Fruit fly (Drosophila melanogaster): Measurements from ENCODE around the gene kto.

The kto gene

dm6 chr3L:19817807-19818531, 18.4 kb upstream of the kto start, which contains the start of the genes Fibp and Deaf1 (continued):
- TF ChIP-seq amos (GFP tag; IDR thresholded peaks at IDR 0.05; ENCODE audit: partially characterized antibody) (peak; percentile 99), Side (GFP tag; optimal IDR thresholded peaks at IDR 0.05) (peak; percentile 80), tap (tag; optimal IDR thresholded peaks at IDR 0.05) (no peak), en (GFP tag; optimal IDR thresholded peaks at IDR 0.05) (no peak), BEAF-32 (GFP tag; optimal IDR thresholded peaks at IDR 0.05) (peak; percentile 100), nerfin-1 (tag; optimal IDR thresholded peaks at IDR 0.05) (peak; percentile 69), CG3838 (GFP tag; optimal IDR thresholded peaks at IDR 0.05) (peak; percentile 11), scrt (GFP tag; optimal IDR thresholded peaks at IDR 0.05) (peak; percentile 29), ttk (GFP tag; IDR thresholded peaks at IDR 0.05) (peak; percentile 48; the same call in 1 of the 2 replicates), CG32767 (GFP tag; IDR thresholded peaks at IDR 0.05) (peak; percentile 34; the same call in 1 of the 2 replicates), Dbx (GFP tag; IDR thresholded peaks at IDR 0.05) (peak; percentile 87), CHES-1-like (GFP tag; optimal IDR thresholded peaks at IDR 0.05) (peak; percentile 83), fd96Cb (tag; optimal IDR thresholded peaks at IDR 0.05) (peak; percentile 64), CG3281 (GFP tag; optimal IDR thresholded peaks at IDR 0.05) (peak; percentile 67), sim (GFP tag; IDR thresholded peaks at IDR 0.05) (no peak), CG8290 (GFP tag; optimal IDR thresholded peaks at IDR 0.05) (peak; percentile 83), CG8290 (tag; optimal IDR thresholded peaks at IDR 0.05) (peak; percentile 48 to 91), Hsf (GFP tag; optimal IDR thresholded peaks at IDR 0.05) (peak; percentile 82), CG14860 (GFP tag; IDR thresholded peaks at IDR 0.05; ENCODE audit: partially characterized antibody) (peak; percentile 97), CG4360 (GFP tag; IDR thresholded peaks at IDR 0.05) (peak; percentile 96), yki (optimal IDR thresholded peaks at IDR 0.05) (no peak), prd (optimal IDR thresholded peaks at IDR 0.05) (no peak), prd (GFP tag; IDR thresholded peaks at IDR 0.05) (peak; percentile 70), sens-2 (GFP tag; IDR thresholded peaks at IDR 0.05) (no peak), CG13287 (GFP tag; IDR thresholded peaks at IDR 0.05; ENCODE audit: partially characterized antibody) (peak; percentile 94), CG10431 (GFP tag; optimal IDR thresholded peaks at IDR 0.05) (peak; percentile 32), HLH3B (GFP tag; IDR thresholded peaks at IDR 0.05) (0 out of 2 replicates have a peak, but pooled peaks have one; percentile 41), chm (GFP tag; IDR thresholded peaks at IDR 0.05) (no peak), CG10565 (GFP tag; optimal IDR thresholded peaks at IDR 0.05) (no peak), CG9932 (GFP tag; IDR thresholded peaks at IDR 0.05) (peak; percentile 96), sd (tag; optimal IDR thresholded peaks at IDR 0.05) (peak; percentile 30), CG11504 (tag; optimal IDR thresholded peaks at IDR 0.05) (peak; percentile 79), CG7928 (GFP tag; optimal IDR thresholded peaks at IDR 0.05) (peak; percentile 6), Bteb2 (GFP tag; optimal IDR thresholded peaks at IDR 0.05) (peak; percentile 89), tna (GFP tag; IDR thresholded peaks at IDR 0.05; ENCODE audit: partially characterized antibody) (peak; percentile 95), CkIIα-i1 (GFP tag; IDR thresholded peaks at IDR 0.05) (no peak), peb (GFP tag; IDR thresholded peaks at IDR 0.05) (no peak), CG15514 (GFP tag; optimal IDR thresholded peaks at IDR 0.05) (peak; percentile 96), CG1529 (GFP tag; optimal IDR thresholded peaks at IDR 0.05) (peak; percentile 29), D (optimal IDR thresholded peaks at IDR 0.05) (no peak), D (GFP tag; optimal IDR thresholded peaks at IDR 0.05) (peak; percentile 50), CG10462 (GFP tag; optimal IDR thresholded peaks at IDR 0.05) (peak; percentile 46), wek (GFP tag; optimal IDR thresholded peaks at IDR 0.05) (no peak), NfI (GFP tag; optimal IDR thresholded peaks at IDR 0.05) (peak; percentile 70), CG7357 (GFP tag; IDR thresholded peaks at IDR 0.05) (peak; percentile 34; the same call in 1 of the 3 replicates), CG2199 (GFP tag; IDR thresholded peaks at IDR 0.05) (no peak; the same call in 2 of the 3 replicates), br (optimal IDR thresholded peaks at IDR 0.05) (no peak), CG11695 (GFP tag; IDR thresholded peaks at IDR 0.05) (no peak), row (GFP tag; IDR thresholded peaks at IDR 0.05) (peak; percentile 95), Usf (GFP tag; optimal IDR thresholded peaks at IDR 0.05) (peak; percentile 41), CG18011 (GFP tag; optimal IDR thresholded peaks at IDR 0.05) (peak; percentile 48)

Measured in whole organism, embryonic.